Worm (Caenorhabditis elegans) whole organism, L2 larva: ENCODE results near the gene C17H12.5.

ENCODE experiments used
- nhr-129 ChIP-seq: fragments of 150-350 bp; optimal IDR thresholded peaks from 2 replicates; lab custom pipeline; 2014; ENCODE audit warnings: missing biosample characterization, missing genetic modification characterization
- nhr-21 ChIP-seq: fragments of 150-350 bp; optimal IDR thresholded peaks from 2 replicates; lab custom pipeline; 2014; ENCODE audit warnings: missing biosample characterization, missing genetic modification characterization

DNA sequence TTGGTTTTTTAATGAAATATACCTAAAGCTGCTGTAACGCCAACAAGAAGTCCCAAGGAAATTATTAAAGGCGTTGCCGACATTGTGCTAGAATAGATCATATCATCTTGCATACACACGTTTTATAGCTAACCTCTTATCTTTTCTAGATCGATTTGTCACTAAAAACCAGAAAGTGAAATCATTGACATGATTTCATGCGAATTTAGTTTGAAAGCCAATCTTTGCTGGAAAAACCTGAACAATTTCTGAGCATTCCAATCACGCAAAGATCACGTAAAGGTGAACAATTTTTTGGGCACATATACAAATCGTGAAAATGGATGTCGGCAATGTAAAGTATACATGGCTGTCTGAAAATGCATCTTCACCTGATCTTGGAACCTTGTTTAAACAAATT is 5.0 kb upstream of the C17H12.5 start, which contains the start of gene C17H12.6:
- no peak for TF ChIP-seq nhr-129 (tag; lab: Kevin White, UChicago)
- TF ChIP-seq nhr-21 (tag; lab: Kevin White, UChicago) = no peak
